Fruit fly (Drosophila melanogaster): ENCODE results near the gene Sps2.

DNA sequence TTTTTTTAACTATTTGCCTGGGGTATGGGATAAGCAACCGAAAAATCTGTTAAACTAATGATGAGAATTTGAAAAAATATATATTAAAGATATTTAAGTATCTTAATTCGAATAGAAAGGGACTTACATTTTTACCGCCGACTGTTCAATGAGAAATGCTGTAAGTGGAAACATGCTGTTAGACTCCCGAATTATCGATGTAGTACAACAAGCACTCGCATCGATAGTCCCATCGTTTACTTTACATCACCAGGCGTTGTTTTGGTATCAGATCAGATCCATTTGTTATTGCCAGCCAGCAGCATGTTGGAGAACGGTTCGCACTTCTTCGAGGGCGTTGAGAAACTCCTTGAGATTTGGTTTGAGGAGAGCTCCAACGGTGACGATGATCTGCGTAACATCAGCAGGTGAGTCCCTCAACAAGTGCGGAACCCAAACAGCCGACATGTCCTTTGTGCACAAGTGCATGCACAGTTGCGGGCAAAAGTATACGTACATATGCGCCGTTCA is 3.1 kb upstream of the Sps2 start, which contains the start of gene SamDC:
- TF ChIP-seq toe (GFP tag; optimal IDR thresholded peaks at IDR 0.05), result no peak
- TF ChIP-seq kay (GFP tag; ENCODE audit: borderline replicate concordance), result no peak
- no peak for TF ChIP-seq CG5204 (GFP tag; optimal IDR thresholded peaks at IDR 0.05)
- no peak for TF ChIP-seq Clk (GFP tag; optimal IDR thresholded peaks at IDR 0.05)
- peak; percentile 15 for TF ChIP-seq CG11617 (GFP tag; optimal IDR thresholded peaks at IDR 0.05)
- no peak for TF ChIP-seq ovo (GFP tag; optimal IDR thresholded peaks at IDR 0.05)
- no peak for TF ChIP-seq CG33017 (tag; optimal IDR thresholded peaks at IDR 0.05)
- peak; percentile 44 for TF ChIP-seq Mnt (GFP tag; optimal IDR thresholded peaks at IDR 0.05)
- TF ChIP-seq cnc (optimal IDR thresholded peaks at IDR 0.05), result no peak

All from whole organism, adult.